Fruit fly (Drosophila melanogaster) whole organism, adult: ENCODE measurements around the gene Jhbp1.

Source experiments
- CG7045 ChIP-seq: fragments of 200-800 bp; sonication (Bioruptor generic); optimal IDR thresholded peaks from 2 replicates; lab custom pipeline; 2017; ENCODE audit warnings: missing biosample characterization, mild to moderate bottlenecking, missing genetic modification characterization
- CG7101 ChIP-seq: fragments of 200-800 bp; sonication (Bioruptor generic); optimal IDR thresholded peaks from 2 replicates; lab custom pipeline; 2018; ENCODE audit warnings: missing biosample characterization, mild to moderate bottlenecking, missing genetic modification characterization, moderate library complexity
- Clk ChIP-seq: fragments of 200-800 bp; sonication (Bioruptor generic); optimal IDR thresholded peaks from 2 replicates; lab custom pipeline; 2017; ENCODE audit warnings: missing biosample characterization, missing genetic modification characterization
- Crg-1 ChIP-seq: fragments of 200-800 bp; sonication (Bioruptor generic); optimal IDR thresholded peaks from 2 replicates; lab custom pipeline; 2016; ENCODE audit warnings: missing biosample characterization, missing genetic modification characterization
- bab1 ChIP-seq: fragments of 200-800 bp; sonication (Bioruptor generic); optimal IDR thresholded peaks from 3 replicates; lab custom pipeline; 2019; ENCODE audit warnings: missing biosample characterization, mild to moderate bottlenecking, missing genetic modification characterization, moderate library complexity
- ovo ChIP-seq: fragments of 200-800 bp; sonication (Bioruptor generic); optimal IDR thresholded peaks from 2 replicates; lab custom pipeline; 2016; ENCODE audit warnings: missing biosample characterization, missing genetic modification characterization
- tj ChIP-seq: fragments of 200-800 bp; sonication (Bioruptor generic); optimal IDR thresholded peaks from 3 replicates; lab custom pipeline; 2017; ENCODE audit warnings: missing biosample characterization, mild to moderate bottlenecking, missing genetic modification characterization, moderate library complexity

dm6 chr3R:4969199-4969778 is 4.0 kb downstream of the Jhbp1 start:
- TF ChIP-seq Crg-1: no peak
- TF ChIP-seq CG7101 (tag; lab: Kevin White, UChicago): no peak
- TF ChIP-seq ovo (GFP tag; lab: Kevin White, UChicago): no peak
- TF ChIP-seq Clk: no peak
- no peak for TF ChIP-seq bab1
- no peak for TF ChIP-seq CG7045 (GFP tag; lab: Kevin White, UChicago)
- no peak for TF ChIP-seq tj (GFP tag; lab: Kevin White, UChicago)
